Fruit fly (Drosophila melanogaster) whole organism: Measurements from ENCODE around the gene CG32221.

Experiments used
- CG8478 ChIP-seq: fragments of >200 bp; optimal IDR thresholded peaks from 2 replicates; lab custom pipeline; 2018; ENCODE audit warnings: inconsistent platforms
- EcR ChIP-seq, 2 experiments: fragments of >200 bp; optimal IDR thresholded peaks; 2 replicates each; lab custom pipeline; 2017; ENCODE audit warnings: missing biosample characterization in 2 of 2, missing genetic modification characterization in 2 of 2, missing genetic modification reagents in 2 of 2

dm6 chr3L:19804908-19805307 lies 29.6 kb upstream of the CG32221 start, which contains the start of the genes TORIP and Ccdc58:
- TF ChIP-seq EcR (GFP tag; optimal IDR thresholded peaks at IDR 0.05; lab: Kevin White, UChicago) (no peak), CG8478 (lab: Kevin White, UChicago) (no peak)
